Worm (Caenorhabditis elegans): ENCODE data around the gene M57.1.

ce11 chrIV:3570612-3571011 lies 38.3 kb downstream of the M57.1 start:
- TF ChIP-seq ama-1 (optimal IDR thresholded peaks at IDR 0.05) (no peak), nhr-23 (tag; optimal IDR thresholded peaks at IDR 0.05) (no peak), ceh-82 (tag; optimal IDR thresholded peaks at IDR 0.05) (no peak), nhr-76 (tag; optimal IDR thresholded peaks at IDR 0.05) (no peak), fos-1 (tag; optimal IDR thresholded peaks at IDR 0.05) (no peak), sea-2 (GFP tag; optimal IDR thresholded peaks at IDR 0.05) (no peak), nhr-77 (tag; optimal IDR thresholded peaks at IDR 0.05) (no peak), daf-12 (tag; optimal IDR thresholded peaks at IDR 0.05) (no peak)

Measured in whole organism, L3 larva.